Worm (Caenorhabditis elegans) whole organism, L4 larva: ENCODE data around the gene Y57A10A.8.

Experiments
- F26F4.8 ChIP-seq: fragments of 200-800 bp; sonication (Bioruptor generic); conservative IDR thresholded peaks from 2 replicates; pipeline ENCODE4 v1.3.6; 2022; ENCODE audit warnings: missing genetic modification characterization, missing compliant biosample characterization
- F37D6.2 ChIP-seq: sonication (generic microtip); optimal IDR thresholded peaks from 2 replicates; lab custom pipeline; 2016; ENCODE audit warnings: mild to moderate bottlenecking, missing genetic modification characterization, missing compliant biosample characterization
- F44E2.7 ChIP-seq: fragments of 200-800 bp; sonication (Bioruptor generic); IDR thresholded peaks from 2 replicates; pipeline ENCODE4 v2.1.2; 2022; ENCODE audit warnings: missing genetic modification characterization, missing compliant biosample characterization
- R02D3.7 ChIP-seq: fragments of 150-350 bp; sonication (generic microtip); optimal IDR thresholded peaks from 3 replicates; lab custom pipeline; 2014; ENCODE audit warnings: missing biosample characterization, missing genetic modification characterization
- ZK546.5 ChIP-seq, 2 experiments: sonication (generic microtip); optimal IDR thresholded peaks; 2 replicates each; lab custom pipeline; 2017; ENCODE audit warnings: missing biosample characterization in 2 of 2, missing genetic modification characterization in 2 of 2
- aha-1 ChIP-seq: fragments of 150-350 bp; peaks from one replicate; lab custom pipeline; 2014; ENCODE audit warnings: missing biosample characterization, missing genetic modification characterization
- ceh-28 ChIP-seq: fragments of 150-350 bp; optimal IDR thresholded peaks from 2 replicates; lab custom pipeline; 2014; ENCODE audit warnings: missing biosample characterization, missing genetic modification reagents, missing genetic modification characterization
- ces-1 ChIP-seq: fragments of 150-350 bp; sonication (generic microtip); optimal IDR thresholded peaks from 4 replicates; lab custom pipeline; 2014; ENCODE audit warnings: missing biosample characterization, missing genetic modification reagents, missing genetic modification characterization
- ctbp-1 ChIP-seq: fragments of 200-800 bp; sonication (Bioruptor generic); IDR thresholded peaks from 2 replicates; pipeline ENCODE4 v1.3.6; 2022; ENCODE audit warnings: missing genetic modification reagents, missing genetic modification characterization, missing compliant biosample characterization
- daf-12 ChIP-seq: fragments of 150-350 bp; optimal IDR thresholded peaks from 2 replicates; lab custom pipeline; 2014; ENCODE audit warnings: missing biosample characterization, missing genetic modification reagents, missing genetic modification characterization
- daf-16 ChIP-seq, 3 experiments: sonication (generic microtip); optimal IDR thresholded peaks; 2 replicates each; lab custom pipeline; 2016 to 2017; ENCODE audit warnings: missing genetic modification characterization in 3 of 3, missing genetic modification reagents in 3 of 3, mild to moderate bottlenecking in 2 of 3, missing compliant biosample characterization in 2 of 3, missing biosample characterization in 1 of 3, moderate library complexity in 1 of 3
- daf-19 ChIP-seq: fragments of 200-800 bp; sonication (Bioruptor generic); conservative IDR thresholded peaks from 2 replicates; pipeline ENCODE4 v1.3.6; 2022; ENCODE audit warnings: missing genetic modification characterization, missing compliant biosample characterization
- dmd-6 ChIP-seq: fragments of 200-800 bp; sonication (Bioruptor generic); IDR thresholded peaks from 2 replicates; pipeline ENCODE4 v1.3.6; 2022; ENCODE audit warnings: missing genetic modification reagents, missing genetic modification characterization, missing compliant biosample characterization
- dve-1 ChIP-seq: sonication (generic microtip); optimal IDR thresholded peaks from 2 replicates; lab custom pipeline; 2017; ENCODE audit warnings: antibody characterized with exemption, mild to moderate bottlenecking, missing genetic modification characterization, missing compliant biosample characterization; ENCODE audit not compliant: insufficient read depth
- hif-1 ChIP-seq, 2 experiments: sonication (generic microtip); optimal IDR thresholded peaks; 2 replicates each; lab custom pipeline; 2016 to 2017; ENCODE audit warnings: missing compliant biosample characterization in 2 of 2, missing genetic modification characterization in 2 of 2, missing genetic modification reagents in 2 of 2, missing genotype in 2 of 2, mild to moderate bottlenecking in 1 of 2
- hlh-11 ChIP-seq: fragments of 200-800 bp; sonication (Bioruptor generic); optimal IDR thresholded peaks from 2 replicates; lab custom pipeline; 2018; ENCODE audit warnings: mild to moderate bottlenecking, missing genetic modification characterization, missing compliant biosample characterization
- jun-1 ChIP-seq: fragments of 150-350 bp; optimal IDR thresholded peaks from 2 replicates; lab custom pipeline; 2014; ENCODE audit warnings: missing biosample characterization, missing genetic modification reagents, missing genetic modification characterization
- lin-1 ChIP-seq: fragments of 200-800 bp; sonication (Bioruptor generic); IDR thresholded peaks from 2 replicates; pipeline ENCODE4 v1.3.6; 2022; ENCODE audit warnings: missing genetic modification reagents, missing genetic modification characterization, missing compliant biosample characterization
- lin-29 ChIP-seq: fragments of 200-800 bp; sonication (Bioruptor generic); IDR thresholded peaks from 2 replicates; pipeline ENCODE4 v1.3.6; 2022; ENCODE audit warnings: missing genetic modification reagents, missing genetic modification characterization, missing compliant biosample characterization
- lsy-2 ChIP-seq, 2 experiments: fragments of 150-350 bp in 1 of 2; sonication (generic microtip) in 1 of 2; optimal IDR thresholded peaks; 2 replicates each; lab custom pipeline; 2014 to 2017; ENCODE audit warnings: missing biosample characterization in 2 of 2, missing genetic modification characterization in 2 of 2
- mdl-1 ChIP-seq, 2 experiments: fragments of 150-350 bp in 1 of 2; sonication (generic microtip) in 1 of 2; optimal IDR thresholded peaks; 2 replicates each; lab custom pipeline; 2014 to 2017; ENCODE audit warnings: missing biosample characterization in 2 of 2, missing genetic modification characterization in 2 of 2
- mdt-29 ChIP-seq: fragments of 200-800 bp; sonication (Bioruptor generic); IDR thresholded peaks from 2 replicates; pipeline ENCODE4 v1.3.6; 2022; ENCODE audit warnings: missing genetic modification reagents, missing genetic modification characterization, missing compliant biosample characterization
- mep-1 ChIP-seq: fragments of 150-350 bp; sonication (generic microtip); optimal IDR thresholded peaks from 3 replicates; lab custom pipeline; 2014; ENCODE audit warnings: missing biosample characterization, missing genetic modification characterization
- mxl-2 ChIP-seq: fragments of 200-800 bp; sonication (Bioruptor generic); conservative IDR thresholded peaks from 2 replicates; pipeline ENCODE4 v1.3.6; 2022; ENCODE audit warnings: missing genetic modification reagents, missing genetic modification characterization, missing compliant biosample characterization
- mxl-3 ChIP-seq: fragments of 200-800 bp; sonication (Bioruptor generic); optimal IDR thresholded peaks from 2 replicates; lab custom pipeline; 2018; ENCODE audit warnings: mild to moderate bottlenecking, missing genetic modification characterization, missing compliant biosample characterization
- nhr-111 ChIP-seq: fragments of 200-800 bp; sonication (Bioruptor generic); optimal IDR thresholded peaks from 2 replicates; lab custom pipeline; 2018; ENCODE audit warnings: mild to moderate bottlenecking, missing genetic modification characterization, missing compliant biosample characterization
- nhr-28 ChIP-seq: fragments of 150-350 bp; optimal IDR thresholded peaks from 2 replicates; lab custom pipeline; 2014; ENCODE audit warnings: missing biosample characterization, missing genetic modification characterization
- nhr-41 ChIP-seq: fragments of 200-800 bp; sonication (Bioruptor generic); IDR thresholded peaks from 2 replicates; pipeline ENCODE4 v1.3.6; 2022; ENCODE audit warnings: missing genetic modification reagents, missing genetic modification characterization, missing compliant biosample characterization
- nhr-48 ChIP-seq: sonication (generic microtip); optimal IDR thresholded peaks from 2 replicates; lab custom pipeline; 2016; ENCODE audit warnings: mild to moderate bottlenecking, missing genetic modification characterization, missing compliant biosample characterization
- nhr-6 ChIP-seq: fragments of 150-350 bp; optimal IDR thresholded peaks from 2 replicates; lab custom pipeline; 2014; ENCODE audit warnings: missing biosample characterization, missing genetic modification characterization
- pha-4 ChIP-seq, 2 experiments: fragments of 150-350 bp in 1 of 2; fragments of 200-800 bp in 1 of 2; sonication (Bioruptor generic) in 1 of 2; IDR thresholded peaks in 1 of 2; optimal IDR thresholded peaks in 1 of 2; 2 replicates each; pipeline versions ENCODE4 v1.3.6 to Lab custom; 2014 to 2022; ENCODE audit warnings: missing genetic modification characterization in 2 of 2, missing genetic modification reagents in 2 of 2, missing biosample characterization in 1 of 2, missing compliant biosample characterization in 1 of 2
- pqm-1 ChIP-seq: sonication (generic microtip); optimal IDR thresholded peaks from 2 replicates; lab custom pipeline; 2017; ENCODE audit warnings: missing biosample characterization, missing genetic modification characterization
- unc-130 ChIP-seq: sonication (generic microtip); optimal IDR thresholded peaks from 2 replicates; lab custom pipeline; 2016; ENCODE audit warnings: missing genetic modification reagents, missing genetic modification characterization, missing compliant biosample characterization
- zag-1 ChIP-seq: fragments of 150-350 bp; optimal IDR thresholded peaks from 2 replicates; lab custom pipeline; 2014; ENCODE audit warnings: missing biosample characterization, missing genetic modification characterization

Gene Y57A10A.8

ce11 chrII:12185710-12186109, 21.1 kb downstream of the Y57A10A.8 start, which contains the start of gene Y57A10A.14 (continued):
- peak in 1 of 2 experiments; percentile 52 for TF ChIP-seq hif-1 (tag; optimal IDR thresholded peaks at IDR 0.05; lab: Kevin White, UChicago)
- TF ChIP-seq F26F4.8, result no peak
- TF ChIP-seq daf-12 (tag; lab: Kevin White, UChicago), result no peak
- TF ChIP-seq ces-1 (GFP tag; lab: Kevin White, UChicago), result no peak
- TF ChIP-seq unc-130 (GFP tag; lab: Kevin White, UChicago), result no peak
- peak in 1 of 2 experiments; percentile 33 for TF ChIP-seq lsy-2 (tag; optimal IDR thresholded peaks at IDR 0.05; lab: Kevin White, UChicago)
- no peak for TF ChIP-seq mdt-29 (GFP tag; lab: Robert Waterston, UW)
- TF ChIP-seq pha-4 (GFP tag; IDR thresholded peaks at IDR 0.05; lab: Robert Waterston, UW), result 0 out of 2 replicates have a peak, but pooled peaks have one; percentile 21
- no peak for TF ChIP-seq pha-4 (tag; optimal IDR thresholded peaks at IDR 0.05; lab: Kevin White, UChicago)
- no peak for TF ChIP-seq daf-16 (GFP tag; optimal IDR thresholded peaks at IDR 0.05; lab: Kevin White, UChicago)
- TF ChIP-seq daf-16 (tag; optimal IDR thresholded peaks at IDR 0.05; lab: Kevin White, UChicago), result peak; percentile 81
- TF ChIP-seq jun-1 (tag; lab: Kevin White, UChicago), result no peak

- TF ChIP-seq mxl-2 (no peak), dmd-6 (peak; percentile 22; the same call in 1 of the 2 replicates), lin-29 (GFP tag; lab: Robert Waterston, UW) (no peak), dve-1 (tag; lab: Kevin White, UChicago) (peak; percentile 12), hlh-11 (tag; lab: Kevin White, UChicago) (peak; percentile 4), nhr-28 (peak; percentile 84), pqm-1 (tag; lab: Kevin White, UChicago) (peak; percentile 60), daf-16 (GFP tag; optimal IDR thresholded peaks at IDR 0.05; lab: Kevin White, UChicago) (no peak), daf-16 (tag; optimal IDR thresholded peaks at IDR 0.05; lab: Kevin White, UChicago) (peak; percentile 38), F44E2.7 (GFP tag; lab: Robert Waterston, UW) (no peak)
These were observed 22.1 kb downstream of the Y57A10A.8 start for ce11 chrII:12186726-12187125.

ce11 chrII:12189193-12189592, 24.6 kb downstream of the Y57A10A.8 start:
- TF ChIP-seq R02D3.7 (tag; lab: Kevin White, UChicago) (peak; percentile 23), zag-1 (tag; lab: Kevin White, UChicago) (no peak)

- TF ChIP-seq ceh-28 (peak; percentile 77), mep-1 (tag; lab: Kevin White, UChicago) (no peak), F44E2.7 (GFP tag; lab: Robert Waterston, UW) (no peak)
These were observed 34.6 kb downstream of the Y57A10A.8 start for ce11 chrII:12199209-12199608.

- TF ChIP-seq ceh-28 (peak; percentile 76), mxl-2 (no peak), nhr-41 (no peak)
These were observed 35.4 kb downstream of the Y57A10A.8 start, which contains the start of gene polg-1 for ce11 chrII:12199912-12200637. TSS of gene polg-1 (minus strand) at chrII:12199962.

ce11 chrII:12202281-12202680, 37.6 kb downstream of the Y57A10A.8 start, which contains the start of gene trpp-5:
TSS of gene trpp-5 (minus strand) at chrII:12202381.
- TF ChIP-seq aha-1 (tag; lab: Kevin White, UChicago), result peak; percentile 43
- TF ChIP-seq nhr-111 (GFP tag; lab: Kevin White, UChicago), result no peak

ce11 chrII:12202921-12203320, 38.3 kb downstream of the Y57A10A.8 start, which contains the start of gene aqp-12:
TSS of gene aqp-12 (plus strand) at chrII:12203221.
- TF ChIP-seq nhr-28 (no peak), mdl-1 (tag; optimal IDR thresholded peaks at IDR 0.05; lab: Kevin White, UChicago) (no peak), daf-19 (GFP tag; lab: Robert Waterston, UW) (no peak), lin-1 (GFP tag; lab: Robert Waterston, UW) (no peak), F37D6.2 (tag; lab: Kevin White, UChicago) (no peak), nhr-48 (no peak), mxl-3 (GFP tag; lab: Kevin White, UChicago) (no peak), ZK546.5 (tag; optimal IDR thresholded peaks at IDR 0.05; lab: Kevin White, UChicago) (no peak), ctbp-1 (no peak), nhr-6 (tag; lab: Kevin White, UChicago) (no peak)
